Fruit fly (Drosophila melanogaster): ENCODE results near the gene Rsbp15.

DNA sequence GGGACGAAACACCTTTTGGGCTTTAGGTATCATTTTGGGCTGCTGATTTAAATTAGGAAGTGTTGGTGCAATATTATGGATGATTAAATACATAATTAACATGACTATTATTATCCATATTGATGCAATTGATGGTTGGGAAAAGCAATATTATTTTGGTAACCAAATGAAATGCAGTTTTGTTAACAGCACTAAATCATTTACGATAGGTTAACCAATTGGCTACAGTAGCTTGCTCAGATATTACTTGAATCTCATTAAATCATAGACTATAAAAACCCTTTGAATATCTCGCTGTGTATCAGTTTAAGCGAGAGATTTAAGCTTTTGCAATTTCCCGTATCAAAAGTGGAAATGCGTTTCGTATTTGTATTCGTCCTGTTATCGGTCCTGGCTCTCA lies 50.6 kb downstream of the Rsbp15 start, which contains the start of gene Sfp87B:
- TF ChIP-seq psq (optimal IDR thresholded peaks at IDR 0.05) = no peak
- TF ChIP-seq usp (GFP tag; optimal IDR thresholded peaks at IDR 0.05) = no peak
- TF ChIP-seq EcR (GFP tag; optimal IDR thresholded peaks at IDR 0.05) = no peak
- no peak for TF ChIP-seq Dll (optimal IDR thresholded peaks at IDR 0.05)
- TF ChIP-seq CG8478 (optimal IDR thresholded peaks at IDR 0.05) = no peak
- no peak for TF ChIP-seq pan (optimal IDR thresholded peaks at IDR 0.05)
